Worm (Caenorhabditis elegans): ENCODE data around the gene srj-49.

srj-49 gene

DNA sequence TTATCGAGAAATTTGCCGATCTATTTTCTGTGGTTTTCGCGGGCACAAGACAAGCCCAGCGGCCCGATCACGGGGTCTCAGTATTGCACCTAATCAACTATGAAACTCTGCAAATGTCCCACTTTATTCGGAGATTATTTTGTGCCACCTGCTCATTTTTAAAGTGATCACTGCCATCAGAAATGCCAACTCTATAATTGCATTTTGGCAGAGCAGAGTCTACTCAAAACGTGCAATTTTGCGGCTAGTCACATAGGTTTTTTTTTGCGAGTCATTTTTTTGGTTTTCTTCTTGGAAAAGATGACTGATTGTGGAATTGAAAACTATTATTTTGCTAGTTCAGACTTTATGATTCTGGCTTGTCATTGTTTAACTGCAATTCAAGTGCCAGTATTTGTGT lies 16.8 kb upstream of the srj-49 start, which contains the start of gene srh-240:
TSS of gene srh-240 (plus strand) at position 301 of the 400 bp plus-strand sequence.
- no peak for TF ChIP-seq pat-9 (tag; optimal IDR thresholded peaks at IDR 0.05)
- no peak for TF ChIP-seq ttx-3 (tag; optimal IDR thresholded peaks at IDR 0.05)
- no peak for TF ChIP-seq fax-1 (tag; optimal IDR thresholded peaks at IDR 0.05)
- no peak for TF ChIP-seq tbx-2 (tag; optimal IDR thresholded peaks at IDR 0.05)
- no peak for TF ChIP-seq sox-2 (GFP tag; IDR thresholded peaks at IDR 0.05)
- no peak for TF ChIP-seq unc-42 (tag; optimal IDR thresholded peaks at IDR 0.05)
- no peak for TF ChIP-seq lim-6 (tag; optimal IDR thresholded peaks at IDR 0.05)
- no peak for TF ChIP-seq ref-2 (tag; optimal IDR thresholded peaks at IDR 0.05)
- TF ChIP-seq C38D4.7 (GFP tag; optimal IDR thresholded peaks at IDR 0.05): no peak
- TF ChIP-seq lin-11 (tag; optimal IDR thresholded peaks at IDR 0.05): no peak
- no peak for TF ChIP-seq mec-3 (tag; optimal IDR thresholded peaks at IDR 0.05; ENCODE audit: borderline replicate concordance)
- no peak for TF ChIP-seq pha-4 (tag; optimal IDR thresholded peaks at IDR 0.05)
- TF ChIP-seq zip-5 (tag; optimal IDR thresholded peaks at IDR 0.05): no peak
- TF ChIP-seq sdc-2 (tag; optimal IDR thresholded peaks at IDR 0.05): no peak
- no peak for TF ChIP-seq npax-4 (tag; optimal IDR thresholded peaks at IDR 0.05)
- TF ChIP-seq C08G9.2 (tag; optimal IDR thresholded peaks at IDR 0.05): no peak
- TF ChIP-seq hlh-15 (tag; optimal IDR thresholded peaks at IDR 0.05): no peak
- no peak for TF ChIP-seq ceh-22 (tag; optimal IDR thresholded peaks at IDR 0.05)
- TF ChIP-seq pax-1 (tag; optimal IDR thresholded peaks at IDR 0.05): no peak
- no peak for TF ChIP-seq ceh-48 (tag; optimal IDR thresholded peaks at IDR 0.05)

DNA sequence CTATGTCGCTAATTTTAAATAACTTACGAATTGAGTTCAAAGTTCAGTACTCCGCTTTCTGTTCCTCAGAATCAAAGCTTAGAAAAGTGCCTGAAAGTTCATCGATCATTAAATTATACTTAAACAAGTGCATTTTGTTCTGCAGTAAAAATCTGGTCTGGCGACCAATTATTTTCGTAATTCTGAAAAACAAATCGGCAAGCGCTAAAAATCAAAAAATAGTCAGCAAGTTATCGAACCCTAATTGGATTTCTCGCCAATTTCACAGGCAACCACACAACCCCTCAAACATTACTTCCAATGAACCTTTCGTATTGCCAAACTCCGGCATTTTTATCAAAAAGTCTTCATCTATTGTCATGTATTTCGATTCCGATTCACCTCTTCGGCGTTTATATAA lies 14.9 kb upstream of the srj-49 start, which contains the start of gene srh-272:
TSS of gene srh-272 (plus strand) at position 301 of the 400 bp plus-strand sequence.
- no peak for TF ChIP-seq ceh-34 (tag; optimal IDR thresholded peaks at IDR 0.05)
- TF ChIP-seq K09A11.1 (tag; optimal IDR thresholded peaks at IDR 0.05; ENCODE audit: insufficient read depth): no peak
- no peak for TF ChIP-seq npax-4 (tag; optimal IDR thresholded peaks at IDR 0.05)
- no peak for TF ChIP-seq fkh-6 (tag; optimal IDR thresholded peaks at IDR 0.05)
- no peak for TF ChIP-seq ceh-14 (tag; optimal IDR thresholded peaks at IDR 0.05)
- TF ChIP-seq ceh-9 (tag; optimal IDR thresholded peaks at IDR 0.05): no peak
- no peak for TF ChIP-seq pat-9 (tag; optimal IDR thresholded peaks at IDR 0.05)
- TF ChIP-seq pqm-1 (tag; optimal IDR thresholded peaks at IDR 0.05): no peak
- TF ChIP-seq fkh-10 (GFP tag; optimal IDR thresholded peaks at IDR 0.05): no peak
- no peak for TF ChIP-seq tbx-2 (tag; optimal IDR thresholded peaks at IDR 0.05)
- TF ChIP-seq dve-1 (tag; optimal IDR thresholded peaks at IDR 0.05): no peak
- TF ChIP-seq unc-86 (tag; optimal IDR thresholded peaks at IDR 0.05): no peak
- TF ChIP-seq hlh-13 (GFP tag; optimal IDR thresholded peaks at IDR 0.05): no peak
- no peak for TF ChIP-seq unc-3 (GFP tag; conservative IDR thresholded peaks at IDR 0.05)
- no peak for TF ChIP-seq unc-3 (tag; optimal IDR thresholded peaks at IDR 0.05)

DNA sequence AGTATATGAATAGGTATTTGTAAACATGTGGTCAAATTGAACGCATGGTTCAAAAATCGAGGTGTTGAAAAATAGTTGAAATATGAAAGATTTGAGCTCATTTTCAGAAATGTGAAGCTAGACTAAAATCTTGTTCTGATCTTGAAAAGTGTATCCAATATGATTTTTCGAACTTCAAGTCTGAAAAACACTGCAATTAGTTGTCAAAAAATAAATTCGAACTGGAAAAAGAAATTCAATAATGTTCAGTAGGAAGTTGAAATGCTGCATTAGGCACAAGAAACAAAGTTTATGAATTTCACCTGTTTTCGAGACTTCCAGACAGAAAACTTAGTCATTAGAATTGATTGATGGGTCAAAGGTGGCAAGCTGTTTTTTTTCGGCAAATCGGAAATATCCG lies 13.4 kb upstream of the srj-49 start, which contains the start of gene srh-270:
TSS of gene srh-270 (minus strand) at position 101 of the 400 bp plus-strand sequence.
- TF ChIP-seq unc-3 (GFP tag; conservative IDR thresholded peaks at IDR 0.05): no peak
- TF ChIP-seq unc-3 (tag; optimal IDR thresholded peaks at IDR 0.05): no peak
- TF ChIP-seq ceh-18 (tag; optimal IDR thresholded peaks at IDR 0.05): no peak
- TF ChIP-seq sox-4 (tag; optimal IDR thresholded peaks at IDR 0.05): no peak
- TF ChIP-seq odd-2 (tag; optimal IDR thresholded peaks at IDR 0.05): no peak
- no peak for TF ChIP-seq pat-9 (tag; optimal IDR thresholded peaks at IDR 0.05)
- no peak for TF ChIP-seq zip-5 (tag; optimal IDR thresholded peaks at IDR 0.05)
- TF ChIP-seq gmeb-2 (tag; optimal IDR thresholded peaks at IDR 0.05): no peak
- no peak for TF ChIP-seq elt-2 (tag; optimal IDR thresholded peaks at IDR 0.05)
- TF ChIP-seq ztf-16 (tag; optimal IDR thresholded peaks at IDR 0.05): no peak
- no peak for TF ChIP-seq hlh-8 (tag; optimal IDR thresholded peaks at IDR 0.05)
- no peak for TF ChIP-seq sox-2 (GFP tag; IDR thresholded peaks at IDR 0.05)
- TF ChIP-seq mec-3 (tag; optimal IDR thresholded peaks at IDR 0.05; ENCODE audit: borderline replicate concordance): no peak
- no peak for TF ChIP-seq K02D7.2 (tag; optimal IDR thresholded peaks at IDR 0.05)
- no peak for TF ChIP-seq ceh-2 (tag; optimal IDR thresholded peaks at IDR 0.05)
- TF ChIP-seq sdc-2 (tag; optimal IDR thresholded peaks at IDR 0.05): no peak

Data from whole organism, late embryonic.